Worm (Caenorhabditis elegans) whole organism, dauer: ENCODE results near the gene M199.2.

Experiments
- unc-62 ChIP-seq: sonication (generic microtip); optimal IDR thresholded peaks from 2 replicates; lab custom pipeline; 2017; ENCODE audit warnings: missing biosample characterization, missing genetic modification reagents, missing genetic modification characterization

The M199.2 gene

DNA sequence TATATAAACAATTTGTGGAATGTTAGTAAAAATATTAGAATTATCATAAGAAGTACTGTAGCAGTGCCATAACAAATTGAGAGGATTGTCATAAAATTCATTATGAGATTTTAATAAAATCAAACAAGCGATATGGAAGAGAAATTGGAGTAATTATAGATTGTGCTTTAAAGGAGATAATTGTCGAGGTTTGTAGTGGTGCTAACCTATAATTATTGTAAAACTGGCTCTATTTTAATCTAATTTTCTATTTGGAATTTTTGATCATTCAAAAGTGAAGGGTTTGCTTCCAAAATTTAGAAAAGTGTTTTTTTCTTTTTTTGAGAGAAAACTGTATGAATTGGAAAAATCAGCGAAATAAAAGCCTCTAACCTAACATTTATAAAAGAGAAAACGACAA lies 32.3 kb downstream of the M199.2 start, which contains the start of gene srg-51:
Gene srg-51 (minus strand): TSS at position 101 of the 400 bp plus-strand sequence.
- TF ChIP-seq unc-62, result no peak

DNA sequence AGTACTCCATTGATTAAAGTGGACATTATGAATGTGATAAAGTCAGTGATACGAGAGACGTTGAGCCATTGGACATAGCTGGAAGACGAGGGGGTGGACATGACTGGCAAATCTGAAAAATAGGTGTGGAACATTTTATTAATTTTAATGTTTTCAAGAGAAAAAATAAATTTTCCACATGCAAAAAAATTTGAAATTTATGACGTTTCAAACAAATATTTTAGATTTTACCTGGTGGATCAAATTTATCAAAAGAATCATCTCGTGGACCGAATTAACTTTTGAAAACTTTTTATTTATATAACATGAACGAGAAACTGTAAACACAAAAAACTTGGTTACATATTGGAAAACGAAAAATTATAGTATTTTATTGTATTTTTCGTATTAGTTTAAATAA lies 38.5 kb downstream of the M199.2 start, which contains the start of gene str-78:
Gene str-78 (minus strand): TSS at position 101 of the 400 bp plus-strand sequence.
- no peak for TF ChIP-seq unc-62
